Worm (Caenorhabditis elegans): ENCODE data around the gene mib-1.
A peak's percentile ranks its signal among the peaks of the same experiment; 100 is the strongest.

Gene mib-1

DNA sequence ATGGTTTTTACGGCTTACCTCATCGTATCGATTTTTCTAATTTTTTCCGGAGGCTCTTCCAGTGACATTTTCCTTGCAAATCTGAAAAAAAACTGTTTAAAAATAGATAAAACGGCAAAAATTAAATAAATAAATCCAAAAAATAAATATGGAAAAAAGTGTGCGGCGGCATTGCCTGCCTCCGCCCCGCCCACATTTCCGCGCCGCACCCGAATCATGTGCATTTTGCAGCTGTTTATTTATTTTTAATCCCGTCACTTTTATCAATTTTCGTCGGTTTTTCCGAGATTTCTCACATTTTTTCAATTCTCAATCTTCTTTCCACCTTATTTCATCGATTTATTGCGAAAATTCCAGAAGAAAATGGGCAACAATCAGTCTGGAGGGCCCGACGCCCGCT lies 53.7 kb downstream of the mib-1 start, which contains the start of the genes Y47D3A.14 and aakb-2 (continued):
- no peak for TF ChIP-seq gei-17 (GFP tag; optimal IDR thresholded peaks at IDR 0.05)
- TF ChIP-seq mcd-1 (GFP tag; IDR thresholded peaks at IDR 0.05) = peak; percentile 53
- TF ChIP-seq lin-54 (GFP tag; optimal IDR thresholded peaks at IDR 0.05) = no peak
- TF ChIP-seq madf-8 (GFP tag; conservative IDR thresholded peaks at IDR 0.05) = no peak
- TF ChIP-seq ceh-79 (tag; optimal IDR thresholded peaks at IDR 0.05) = no peak
- TF ChIP-seq nhr-120 (GFP tag; IDR thresholded peaks at IDR 0.05) = no peak
- TF ChIP-seq mes-4 (tag; optimal IDR thresholded peaks at IDR 0.05) = no peak
- TF ChIP-seq hrde-1 (tag; optimal IDR thresholded peaks at IDR 0.05; ENCODE audit: borderline replicate concordance) = no peak
- TF ChIP-seq lsy-27 (tag; optimal IDR thresholded peaks at IDR 0.05; ENCODE audit: borderline replicate concordance, insufficient read depth) = no peak
- TF ChIP-seq ZK185.1 (tag; optimal IDR thresholded peaks at IDR 0.05; ENCODE audit: poor library complexity, severe bottlenecking) = no peak
- no peak for TF ChIP-seq rcor-1 (GFP tag; IDR thresholded peaks at IDR 0.05)
- TF ChIP-seq sptf-2 (GFP tag; optimal IDR thresholded peaks at IDR 0.05) = no peak
- no peak for TF ChIP-seq F57A8.1 (GFP tag; optimal IDR thresholded peaks at IDR 0.05)
- no peak for TF ChIP-seq cebp-2 (GFP tag; IDR thresholded peaks at IDR 0.05)
- no peak for TF ChIP-seq somi-1 (GFP tag; optimal IDR thresholded peaks at IDR 0.05)
- TF ChIP-seq ceh-100 (GFP tag; IDR thresholded peaks at IDR 0.05) = peak; percentile 55
- no peak for TF ChIP-seq sdz-38 (tag; optimal IDR thresholded peaks at IDR 0.05)
- no peak for TF ChIP-seq snpc-4 (GFP tag; optimal IDR thresholded peaks at IDR 0.05)
- peak in 1 of 4 experiments; percentile 6 for TF ChIP-seq snpc-4 (tag; optimal IDR thresholded peaks at IDR 0.05)
- TF ChIP-seq ama-1 (optimal IDR thresholded peaks at IDR 0.05) = no peak
- no peak for TF ChIP-seq ama-1 (GFP tag; optimal IDR thresholded peaks at IDR 0.05)
- TF ChIP-seq repo-1 (tag; optimal IDR thresholded peaks at IDR 0.05) = no peak
- TF ChIP-seq ekl-4 (GFP tag; IDR thresholded peaks at IDR 0.05) = no peak
- no peak for TF ChIP-seq B0019.2 (GFP tag; conservative IDR thresholded peaks at IDR 0.05)
- no peak for TF ChIP-seq attf-3 (GFP tag; conservative IDR thresholded peaks at IDR 0.05)
- no peak for TF ChIP-seq nhr-27 (tag; optimal IDR thresholded peaks at IDR 0.05)
- no peak for TF ChIP-seq ztf-6 (GFP tag; IDR thresholded peaks at IDR 0.05)
- TF ChIP-seq mxl-1 (tag; optimal IDR thresholded peaks at IDR 0.05) = no peak
- no peak for TF ChIP-seq K12H6.12 (tag; optimal IDR thresholded peaks at IDR 0.05)
- no peak for TF ChIP-seq ets-4 (GFP tag; optimal IDR thresholded peaks at IDR 0.05)
- TF ChIP-seq aptf-2 (GFP tag; conservative IDR thresholded peaks at IDR 0.05) = no peak
- TF ChIP-seq ceh-58 (GFP tag; IDR thresholded peaks at IDR 0.05) = no peak
- TF ChIP-seq F33H1.4 (GFP tag; IDR thresholded peaks at IDR 0.05) = no peak
- no peak for TF ChIP-seq rec-8 (tag; optimal IDR thresholded peaks at IDR 0.05)
- no peak for TF ChIP-seq ccch-3 (GFP tag; optimal IDR thresholded peaks at IDR 0.05)
- peak; percentile 33; the same call in 1 of the 2 replicates for TF ChIP-seq B0336.3 (GFP tag; IDR thresholded peaks at IDR 0.05)
- no peak for TF ChIP-seq nhr-179 (tag; optimal IDR thresholded peaks at IDR 0.05)
- TF ChIP-seq hmg-20 (GFP tag; IDR thresholded peaks at IDR 0.05) = no peak
- no peak for TF ChIP-seq him-1 (tag; optimal IDR thresholded peaks at IDR 0.05)
- no peak for TF ChIP-seq F57C9.4 (tag; optimal IDR thresholded peaks at IDR 0.05)
- TF ChIP-seq Y67H2A.10 (GFP tag; conservative IDR thresholded peaks at IDR 0.05) = no peak
- TF ChIP-seq egl-18 (GFP tag; IDR thresholded peaks at IDR 0.05) = no peak
